Fruit fly (Drosophila melanogaster): Measurements from ENCODE around the gene CG14427.

- TF ChIP-seq CG8478 (optimal IDR thresholded peaks at IDR 0.05) = no peak
- TF ChIP-seq CTCF (optimal IDR thresholded peaks at IDR 0.05) = no peak
Observed at dm6 chrX:7067248-7067647, 26.8 kb downstream of the CG14427 start.
